Fruit fly (Drosophila melanogaster): Measurements from ENCODE around the gene CG15482.

Gene CG15482

dm6 chr2L:13231739-13232138 is 20.1 kb upstream of the CG15482 start, which contains the start of gene Prosalpha6T:
Gene Prosalpha6T (plus strand): TSS chr2L:13232039.
- TF ChIP-seq EcR (GFP tag; optimal IDR thresholded peaks at IDR 0.05) = no peak
- no peak for TF ChIP-seq usp (GFP tag; optimal IDR thresholded peaks at IDR 0.05)
- TF ChIP-seq pan (optimal IDR thresholded peaks at IDR 0.05) = no peak
- no peak for TF ChIP-seq CG8478 (optimal IDR thresholded peaks at IDR 0.05)
- TF ChIP-seq psq (optimal IDR thresholded peaks at IDR 0.05) = no peak
- no peak for TF ChIP-seq Dll (optimal IDR thresholded peaks at IDR 0.05)

- TF ChIP-seq EcR (GFP tag; optimal IDR thresholded peaks at IDR 0.05) (no peak), psq (optimal IDR thresholded peaks at IDR 0.05) (no peak)
These were observed 17.8 kb upstream of the CG15482 start, which contains the start of gene CG16815 for dm6 chr2L:13229388-13229882. Gene CG16815 (plus strand): TSS chr2L:13229832.

dm6 chr2L:13227242-13227641 is 15.6 kb upstream of the CG15482 start, which contains the start of gene CG16813:
Gene CG16813 (plus strand): TSS chr2L:13227529.
- TF ChIP-seq psq (optimal IDR thresholded peaks at IDR 0.05) (no peak), pan (optimal IDR thresholded peaks at IDR 0.05) (no peak), CG8478 (optimal IDR thresholded peaks at IDR 0.05) (no peak), Dll (optimal IDR thresholded peaks at IDR 0.05) (no peak), EcR (GFP tag; optimal IDR thresholded peaks at IDR 0.05) (no peak), usp (GFP tag; optimal IDR thresholded peaks at IDR 0.05) (no peak)

- TF ChIP-seq usp (GFP tag; optimal IDR thresholded peaks at IDR 0.05) (no peak), Dll (optimal IDR thresholded peaks at IDR 0.05) (no peak), CG8478 (optimal IDR thresholded peaks at IDR 0.05) (no peak), pan (optimal IDR thresholded peaks at IDR 0.05) (no peak), psq (optimal IDR thresholded peaks at IDR 0.05) (no peak), EcR (GFP tag; optimal IDR thresholded peaks at IDR 0.05) (no peak)
These were observed 13.7 kb upstream of the CG15482 start, which contains the start of gene CG15480 for dm6 chr2L:13225225-13225840. Gene CG15480 (minus strand): TSS chr2L:13225275.

dm6 chr2L:13222225-13222648 is 10.6 kb upstream of the CG15482 start, which contains the start of the genes Ski6 and CG16812:
Gene Ski6 (minus strand): TSS chr2L:13222429.
Gene CG16812 (plus strand): TSS chr2L:13222587.
- TF ChIP-seq usp (GFP tag; optimal IDR thresholded peaks at IDR 0.05) = no peak
- TF ChIP-seq EcR (GFP tag; optimal IDR thresholded peaks at IDR 0.05) = no peak
- no peak for TF ChIP-seq pan (optimal IDR thresholded peaks at IDR 0.05)
- no peak for TF ChIP-seq Dll (optimal IDR thresholded peaks at IDR 0.05)
- no peak for TF ChIP-seq psq (optimal IDR thresholded peaks at IDR 0.05)
- no peak for TF ChIP-seq CG8478 (optimal IDR thresholded peaks at IDR 0.05)

dm6 chr2L:13219281-13220092 is 7.9 kb upstream of the CG15482 start, which contains the start of the genes CG9426 and mRF1:
Gene CG9426 (minus strand): TSS chr2L:13219923.
Gene mRF1 (plus strand): TSS chr2L:13219979.
- TF ChIP-seq EcR (GFP tag; optimal IDR thresholded peaks at IDR 0.05) = no peak
- TF ChIP-seq pan (optimal IDR thresholded peaks at IDR 0.05) = no peak
- no peak for TF ChIP-seq Dll (optimal IDR thresholded peaks at IDR 0.05)
- TF ChIP-seq usp (GFP tag; optimal IDR thresholded peaks at IDR 0.05) = no peak
- no peak for TF ChIP-seq psq (optimal IDR thresholded peaks at IDR 0.05)
- TF ChIP-seq CG8478 (optimal IDR thresholded peaks at IDR 0.05) = no peak

dm6 chr2L:13215010-13215409 is 3.4 kb upstream of the CG15482 start, which contains the start of gene kek4:
Gene kek4 (minus strand): TSS chr2L:13215350.
- TF ChIP-seq usp (GFP tag; optimal IDR thresholded peaks at IDR 0.05) (no peak), pan (optimal IDR thresholded peaks at IDR 0.05) (no peak), EcR (GFP tag; optimal IDR thresholded peaks at IDR 0.05) (no peak), psq (optimal IDR thresholded peaks at IDR 0.05) (no peak), Dll (optimal IDR thresholded peaks at IDR 0.05) (no peak), CG8478 (optimal IDR thresholded peaks at IDR 0.05) (no peak)

- TF ChIP-seq CG8478 (optimal IDR thresholded peaks at IDR 0.05) (no peak), Dll (optimal IDR thresholded peaks at IDR 0.05) (no peak), pan (optimal IDR thresholded peaks at IDR 0.05) (no peak), EcR (GFP tag; optimal IDR thresholded peaks at IDR 0.05) (no peak), psq (optimal IDR thresholded peaks at IDR 0.05) (no peak), usp (GFP tag; optimal IDR thresholded peaks at IDR 0.05) (no peak)
These were observed 4.7 kb downstream of the CG15482 start for dm6 chr2L:13206857-13207463.

- no peak for TF ChIP-seq usp (GFP tag; optimal IDR thresholded peaks at IDR 0.05)
- peak in 1 of 2 experiments; percentile 82 for TF ChIP-seq EcR (GFP tag; optimal IDR thresholded peaks at IDR 0.05)
- TF ChIP-seq psq (optimal IDR thresholded peaks at IDR 0.05) = no peak
- no peak for TF ChIP-seq CG8478 (optimal IDR thresholded peaks at IDR 0.05)
- peak; percentile 22 for TF ChIP-seq pan (optimal IDR thresholded peaks at IDR 0.05)
These were observed 5.4 kb downstream of the CG15482 start for dm6 chr2L:13206077-13206668.

- TF ChIP-seq usp (GFP tag; optimal IDR thresholded peaks at IDR 0.05) (no peak), pan (optimal IDR thresholded peaks at IDR 0.05) (no peak), EcR (GFP tag; optimal IDR thresholded peaks at IDR 0.05) (no peak), Dll (optimal IDR thresholded peaks at IDR 0.05) (no peak), psq (optimal IDR thresholded peaks at IDR 0.05) (no peak), CG8478 (optimal IDR thresholded peaks at IDR 0.05) (no peak)
These were observed 6.4 kb downstream of the CG15482 start for dm6 chr2L:13205256-13205655.

dm6 chr2L:13204151-13204550 is 7.5 kb downstream of the CG15482 start:
- TF ChIP-seq usp (GFP tag; optimal IDR thresholded peaks at IDR 0.05) (no peak), CG8478 (optimal IDR thresholded peaks at IDR 0.05) (no peak), Dll (optimal IDR thresholded peaks at IDR 0.05) (no peak), EcR (GFP tag; optimal IDR thresholded peaks at IDR 0.05) (no peak), psq (optimal IDR thresholded peaks at IDR 0.05) (no peak), pan (optimal IDR thresholded peaks at IDR 0.05) (no peak)

All from whole organism.